Fruit fly (Drosophila melanogaster): ENCODE data around the gene plh.

The plh gene

DNA sequence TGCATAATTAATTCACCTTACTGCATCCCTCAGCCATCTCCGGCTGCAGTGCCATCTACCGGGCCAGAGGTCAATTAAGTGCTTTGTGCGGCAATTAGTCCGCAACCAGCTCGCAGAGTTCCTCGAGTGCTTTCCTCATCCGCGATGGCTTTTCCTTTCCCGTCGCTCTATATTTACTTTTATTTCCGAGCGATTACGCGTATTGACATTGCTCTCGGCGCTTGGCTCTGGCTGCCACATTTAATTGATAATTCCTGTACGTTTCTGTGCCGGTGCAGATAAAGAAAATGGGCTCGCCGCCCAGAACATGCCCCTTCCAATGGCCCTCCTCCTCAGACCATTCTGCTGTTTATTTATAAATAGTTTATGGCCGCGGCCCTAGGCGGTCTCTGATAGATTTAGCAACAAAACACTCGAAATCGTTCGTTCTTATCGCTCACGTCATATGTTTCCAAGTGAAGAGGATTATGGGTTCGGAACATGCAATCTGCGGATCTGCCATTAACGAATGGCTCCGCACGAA, 42.8 kb upstream of the plh start (continued):
- peak; percentile 85 for TF ChIP-seq CG33213 (GFP tag; optimal IDR thresholded peaks at IDR 0.05)
- TF ChIP-seq dati (GFP tag; IDR thresholded peaks at IDR 0.05): no peak
- TF ChIP-seq CG10543 (GFP tag; optimal IDR thresholded peaks at IDR 0.05): peak; percentile 87
- no peak for TF ChIP-seq lov (optimal IDR thresholded peaks at IDR 0.05)
- peak; percentile 92 for TF ChIP-seq lov (GFP tag; IDR thresholded peaks at IDR 0.05)
- peak; percentile 82 for TF ChIP-seq CG17359 (tag; optimal IDR thresholded peaks at IDR 0.05)
- TF ChIP-seq Six4 (GFP tag; optimal IDR thresholded peaks at IDR 0.05): peak; percentile 35
- peak; percentile 62 for TF ChIP-seq CG18476 (GFP tag; optimal IDR thresholded peaks at IDR 0.05)
- TF ChIP-seq HmgD (GFP tag; optimal IDR thresholded peaks at IDR 0.05): peak; percentile 2
- TF ChIP-seq CG31388 (GFP tag; optimal IDR thresholded peaks at IDR 0.05): no peak
- peak; percentile 70 for TF ChIP-seq Hmr (GFP tag; optimal IDR thresholded peaks at IDR 0.05)
- TF ChIP-seq CG15269 (tag; optimal IDR thresholded peaks at IDR 0.05): peak; percentile 47
- TF ChIP-seq Neu2 (GFP tag; optimal IDR thresholded peaks at IDR 0.05; ENCODE audit: borderline replicate concordance): no peak
- peak; percentile 84 for TF ChIP-seq NC2β (GFP tag; optimal IDR thresholded peaks at IDR 0.05)
- peak; percentile 69 for TF ChIP-seq shn (GFP tag; optimal IDR thresholded peaks at IDR 0.05)
- peak; percentile 39 for TF ChIP-seq CG3838 (GFP tag; optimal IDR thresholded peaks at IDR 0.05)
- TF ChIP-seq CG34224 (GFP tag; IDR thresholded peaks at IDR 0.05; ENCODE audit: partially characterized antibody): no peak
- TF ChIP-seq NC2α (GFP tag; optimal IDR thresholded peaks at IDR 0.05): peak; percentile 75
- TF ChIP-seq Lpt (GFP tag; optimal IDR thresholded peaks at IDR 0.05): no peak
- TF ChIP-seq cad (GFP tag; optimal IDR thresholded peaks at IDR 0.05): no peak
- TF ChIP-seq gsb (GFP tag; IDR thresholded peaks at IDR 0.05): no peak
- peak; percentile 91 for TF ChIP-seq HLHmδ (GFP tag; optimal IDR thresholded peaks at IDR 0.05)
- no peak for TF ChIP-seq lbe (GFP tag; optimal IDR thresholded peaks at IDR 0.05)
- peak; percentile 65 for TF ChIP-seq CG8359 (GFP tag; optimal IDR thresholded peaks at IDR 0.05; ENCODE audit: borderline replicate concordance)
- peak; percentile 73; the same call in 1 of the 3 replicates for TF ChIP-seq CG11093 (GFP tag; IDR thresholded peaks at IDR 0.05)
- TF ChIP-seq hth (optimal IDR thresholded peaks at IDR 0.05): no peak
- TF ChIP-seq CG6254 (GFP tag; optimal IDR thresholded peaks at IDR 0.05): peak; percentile 88
- TF ChIP-seq gt (GFP tag; IDR thresholded peaks at IDR 0.05): no peak
- TF ChIP-seq MESR4 (GFP tag; optimal IDR thresholded peaks at IDR 0.05): peak; percentile 26
- TF ChIP-seq amos (GFP tag; IDR thresholded peaks at IDR 0.05; ENCODE audit: partially characterized antibody): no peak
- peak; percentile 25 for TF ChIP-seq Abd-B (GFP tag; optimal IDR thresholded peaks at IDR 0.05)
- TF ChIP-seq trem (tag; optimal IDR thresholded peaks at IDR 0.05): peak; percentile 48
- peak; percentile 60 for TF ChIP-seq schlank (tag; optimal IDR thresholded peaks at IDR 0.05)
- peak; percentile 73 for TF ChIP-seq CG6683 (GFP tag; optimal IDR thresholded peaks at IDR 0.05)
- peak; percentile 61 for TF ChIP-seq CG15011 (GFP tag; optimal IDR thresholded peaks at IDR 0.05)
- peak; percentile 51 for TF ChIP-seq jumu (GFP tag; optimal IDR thresholded peaks at IDR 0.05)
- peak; percentile 54 for TF ChIP-seq scrt (GFP tag; optimal IDR thresholded peaks at IDR 0.05)
- TF ChIP-seq emc (GFP tag; optimal IDR thresholded peaks at IDR 0.05): no peak
- TF ChIP-seq Gsc (GFP tag; IDR thresholded peaks at IDR 0.05): no peak
- peak; percentile 56; the same call in 1 of the 2 replicates for TF ChIP-seq CG10366 (GFP tag; IDR thresholded peaks at IDR 0.05)
- no peak for TF ChIP-seq Usf (GFP tag; optimal IDR thresholded peaks at IDR 0.05)
- TF ChIP-seq CG12744 (GFP tag; optimal IDR thresholded peaks at IDR 0.05): peak; percentile 76
- 0 out of 4 replicates have a peak, but pooled peaks have one; percentile 33 for TF ChIP-seq chinmo (GFP tag; IDR thresholded peaks at IDR 0.05; ENCODE audit: partially characterized antibody)
- TF ChIP-seq C15 (GFP tag; IDR thresholded peaks at IDR 0.05): no peak
- peak; percentile 85 for TF ChIP-seq Blimp-1 (GFP tag; optimal IDR thresholded peaks at IDR 0.05)
- peak; percentile 75 for TF ChIP-seq HHEX (GFP tag; optimal IDR thresholded peaks at IDR 0.05)
- TF ChIP-seq tap (tag; optimal IDR thresholded peaks at IDR 0.05): peak; percentile 64
- peak; percentile 34 for TF ChIP-seq fd96Cb (tag; optimal IDR thresholded peaks at IDR 0.05)
- TF ChIP-seq CG1792 (GFP tag; optimal IDR thresholded peaks at IDR 0.05): peak; percentile 90
- no peak for TF ChIP-seq CG14860 (GFP tag; IDR thresholded peaks at IDR 0.05; ENCODE audit: partially characterized antibody)
